Worm (Caenorhabditis elegans) whole organism, L4 larva: Measurements from ENCODE around the gene F09E10.1.
A peak's percentile ranks its signal among the peaks of the same experiment; 100 is the strongest.

Experiments
- F10B5.3 ChIP-seq: sonication (generic microtip); optimal IDR thresholded peaks from 2 replicates; lab custom pipeline; 2016; ENCODE audit warnings: mild to moderate bottlenecking, missing genetic modification characterization, missing compliant biosample characterization
- F37D6.2 ChIP-seq: sonication (generic microtip); optimal IDR thresholded peaks from 2 replicates; lab custom pipeline; 2016; ENCODE audit warnings: mild to moderate bottlenecking, missing genetic modification characterization, missing compliant biosample characterization
- T20F7.1 ChIP-seq: fragments of 200-800 bp; sonication (Bioruptor generic); optimal IDR thresholded peaks from 2 replicates; lab custom pipeline; 2018; ENCODE audit warnings: mild to moderate bottlenecking, missing genetic modification characterization, missing compliant biosample characterization
- T26A8.4 ChIP-seq: fragments of 200-800 bp; sonication (Bioruptor generic); IDR thresholded peaks from 2 replicates; pipeline ENCODE4 v1.3.6; 2022; ENCODE audit warnings: missing genetic modification characterization, missing compliant biosample characterization
- Y105C5A.15 ChIP-seq: fragments of 200-800 bp; sonication (Bioruptor generic); IDR thresholded peaks from 2 replicates; pipeline ENCODE4 v1.3.6; 2022; ENCODE audit warnings: missing genetic modification characterization, missing compliant biosample characterization
- aha-1 ChIP-seq: fragments of 150-350 bp; peaks from one replicate; lab custom pipeline; 2014; ENCODE audit warnings: missing biosample characterization, missing genetic modification characterization
- ceh-44 ChIP-seq: fragments of 200-800 bp; sonication (Bioruptor generic); IDR thresholded peaks from 2 replicates; pipeline ENCODE4 v1.3.6; 2022; ENCODE audit warnings: missing genetic modification reagents, missing genetic modification characterization, missing compliant biosample characterization
- ceh-62 ChIP-seq: sonication (generic microtip); optimal IDR thresholded peaks from 2 replicates; lab custom pipeline; 2017; ENCODE audit warnings: missing biosample characterization, missing genetic modification characterization
- cey-2 ChIP-seq: sonication (generic microtip); optimal IDR thresholded peaks from 3 replicates; lab custom pipeline; 2017; ENCODE audit warnings: missing genetic modification characterization, mild to moderate bottlenecking, missing compliant biosample characterization, antibody characterized with exemption, borderline replicate concordance; ENCODE audit not compliant: insufficient read depth
- daf-16 ChIP-seq, 3 experiments: sonication (generic microtip); optimal IDR thresholded peaks; 2 replicates each; lab custom pipeline; 2016 to 2017; ENCODE audit warnings: missing genetic modification characterization in 3 of 3, missing genetic modification reagents in 3 of 3, mild to moderate bottlenecking in 2 of 3, missing compliant biosample characterization in 2 of 3, missing biosample characterization in 1 of 3, moderate library complexity in 1 of 3
- daf-8 ChIP-seq: fragments of 200-800 bp; sonication (Bioruptor generic); IDR thresholded peaks from 2 replicates; pipeline ENCODE4 v1.3.6; 2022; ENCODE audit warnings: missing genetic modification characterization, missing compliant biosample characterization
- gei-8 ChIP-seq: fragments of 200-800 bp; sonication (Bioruptor generic); optimal IDR thresholded peaks from 2 replicates; lab custom pipeline; 2018; ENCODE audit warnings: mild to moderate bottlenecking, missing genetic modification characterization, missing compliant biosample characterization
- lim-7 ChIP-seq: fragments of 200-800 bp; sonication (Bioruptor generic); IDR thresholded peaks from 2 replicates; pipeline ENCODE4 v1.3.6; 2022; ENCODE audit warnings: missing genetic modification characterization, missing compliant biosample characterization
- lin-38 ChIP-seq: fragments of 200-800 bp; sonication (Bioruptor generic); IDR thresholded peaks from 2 replicates; pipeline ENCODE4 v1.3.6; 2022; ENCODE audit warnings: missing genetic modification reagents, missing genetic modification characterization, missing compliant biosample characterization
- lin-39 ChIP-seq: fragments of 150-350 bp; optimal IDR thresholded peaks from 2 replicates; lab custom pipeline; 2014; ENCODE audit warnings: missing biosample characterization, missing genetic modification reagents, missing genetic modification characterization
- mdt-29 ChIP-seq: fragments of 200-800 bp; sonication (Bioruptor generic); IDR thresholded peaks from 2 replicates; pipeline ENCODE4 v1.3.6; 2022; ENCODE audit warnings: missing genetic modification reagents, missing genetic modification characterization, missing compliant biosample characterization
- mes-2 ChIP-seq: sonication (generic microtip); optimal IDR thresholded peaks from 2 replicates; lab custom pipeline; 2016; ENCODE audit warnings: missing genotype, mild to moderate bottlenecking, missing genetic modification characterization, missing compliant biosample characterization; ENCODE audit not compliant: poor library complexity, severe bottlenecking
- nhr-102 ChIP-seq: sonication (generic microtip); optimal IDR thresholded peaks from 2 replicates; lab custom pipeline; 2016; ENCODE audit warnings: mild to moderate bottlenecking, missing genetic modification characterization, moderate library complexity, missing compliant biosample characterization
- nhr-42 ChIP-seq: fragments of 200-800 bp; sonication (Bioruptor generic); IDR thresholded peaks from 2 replicates; pipeline ENCODE4 v1.3.6; 2022; ENCODE audit warnings: missing genetic modification characterization, missing compliant biosample characterization
- nhr-48 ChIP-seq: sonication (generic microtip); optimal IDR thresholded peaks from 2 replicates; lab custom pipeline; 2016; ENCODE audit warnings: mild to moderate bottlenecking, missing genetic modification characterization, missing compliant biosample characterization
- pha-4 ChIP-seq, 2 experiments: fragments of 150-350 bp in 1 of 2; fragments of 200-800 bp in 1 of 2; sonication (Bioruptor generic) in 1 of 2; IDR thresholded peaks in 1 of 2; optimal IDR thresholded peaks in 1 of 2; 2 replicates each; pipeline versions ENCODE4 v1.3.6 to Lab custom; 2014 to 2022; ENCODE audit warnings: missing genetic modification characterization in 2 of 2, missing genetic modification reagents in 2 of 2, missing biosample characterization in 1 of 2, missing compliant biosample characterization in 1 of 2
- pqm-1 ChIP-seq: sonication (generic microtip); optimal IDR thresholded peaks from 2 replicates; lab custom pipeline; 2017; ENCODE audit warnings: missing biosample characterization, missing genetic modification characterization
- set-16 ChIP-seq: fragments of 200-800 bp; sonication (Bioruptor generic); IDR thresholded peaks from 2 replicates; pipeline ENCODE4 v1.3.6; 2022; ENCODE audit warnings: missing genetic modification reagents, missing genetic modification characterization, missing compliant biosample characterization
- snpc-1.2 ChIP-seq: fragments of 200-800 bp; sonication (Bioruptor generic); IDR thresholded peaks from 2 replicates; pipeline ENCODE4 v1.3.6; 2022; ENCODE audit warnings: missing genetic modification reagents, missing genetic modification characterization, missing compliant biosample characterization
- tra-1 ChIP-seq: fragments of 200-800 bp; sonication (Bioruptor generic); IDR thresholded peaks from 2 replicates; pipeline ENCODE4 v1.3.6; 2022; ENCODE audit warnings: missing genetic modification reagents, missing genetic modification characterization, missing compliant biosample characterization
- unc-130 ChIP-seq: sonication (generic microtip); optimal IDR thresholded peaks from 2 replicates; lab custom pipeline; 2016; ENCODE audit warnings: missing genetic modification reagents, missing genetic modification characterization, missing compliant biosample characterization
- unc-62 ChIP-seq, 3 experiments: fragments of 150-350 bp in 1 of 3; sonication (generic microtip); optimal IDR thresholded peaks in 2 of 3; peaks in 1 of 3; 1 replicate in 1 of 3; 2 replicates in 2 of 3; lab custom pipeline; 2014 to 2017; ENCODE audit warnings: missing biosample characterization in 3 of 3, missing genetic modification characterization in 3 of 3, missing genetic modification reagents in 3 of 3, missing genotype in 1 of 3
- vab-7 ChIP-seq: fragments of 200-800 bp; sonication (Bioruptor generic); IDR thresholded peaks from 2 replicates; pipeline ENCODE4 v1.3.6; 2022; ENCODE audit warnings: missing genetic modification reagents, missing genetic modification characterization, missing compliant biosample characterization
- zfp-2 ChIP-seq: sonication (generic microtip); optimal IDR thresholded peaks from 2 replicates; lab custom pipeline; 2016; ENCODE audit warnings: mild to moderate bottlenecking, missing genetic modification characterization, missing compliant biosample characterization
- zip-2 ChIP-seq: fragments of 150-350 bp; optimal IDR thresholded peaks from 2 replicates; lab custom pipeline; 2014; ENCODE audit warnings: missing biosample characterization, missing genetic modification characterization

Gene F09E10.1

ce11 chrX:1504529-1505080 lies 2.0 kb downstream of the F09E10.1 start (continued):
- TF ChIP-seq gei-8 (GFP tag; lab: Kevin White, UChicago) (peak; percentile 60), nhr-102 (tag; lab: Kevin White, UChicago) (peak; percentile 84), zip-2 (tag; lab: Kevin White, UChicago) (no peak), daf-16 (GFP tag; optimal IDR thresholded peaks at IDR 0.05; lab: Kevin White, UChicago) (peak; percentile 41 to 98), daf-16 (tag; optimal IDR thresholded peaks at IDR 0.05; lab: Kevin White, UChicago) (peak; percentile 100), ceh-62 (tag; lab: Kevin White, UChicago) (no peak), tra-1 (GFP tag; lab: Robert Waterston, UW) (peak; percentile 81), Y105C5A.15 (GFP tag; lab: Robert Waterston, UW) (no peak), unc-130 (GFP tag; lab: Kevin White, UChicago) (no peak), pqm-1 (tag; lab: Kevin White, UChicago) (no peak)
- TF ChIP-seq, all 104 proteins: peak for 40

- TF ChIP-seq lin-38 (GFP tag; lab: Robert Waterston, UW), result 0 out of 2 replicates have a peak, but pooled peaks have one; percentile 8
- peak; percentile 53; the same call in 1 of the 2 replicates for TF ChIP-seq vab-7
- TF ChIP-seq, all 104 proteins: peak for 2; not testable (repeated sequence) for 102
Observed at ce11 chrX:1508507-1508906, 5.9 kb downstream of the F09E10.1 start.

ce11 chrX:1508910-1509309 lies 6.3 kb downstream of the F09E10.1 start:
- peak; percentile 90 for TF ChIP-seq set-16 (GFP tag; lab: Robert Waterston, UW)

ce11 chrX:1512307-1512706 lies 9.7 kb downstream of the F09E10.1 start:
- no peak for TF ChIP-seq nhr-42 (GFP tag; lab: Robert Waterston, UW)
- peak; percentile 48 for TF ChIP-seq aha-1
- TF ChIP-seq set-16 (GFP tag; lab: Robert Waterston, UW), result peak; percentile 80
- TF ChIP-seq, all 104 proteins: peak for 2

ce11 chrX:1513153-1513552 lies 10.6 kb downstream of the F09E10.1 start:
- TF ChIP-seq mdt-29 (GFP tag; lab: Robert Waterston, UW) (no peak), zfp-2 (tag; lab: Kevin White, UChicago) (no peak), daf-8 (no peak), mes-2 (tag; lab: Kevin White, UChicago) (no peak), unc-62 (GFP tag; optimal IDR thresholded peaks at IDR 0.05 in 1 of 2; lab: Kevin White, UChicago) (no peak), unc-62 (tag; optimal IDR thresholded peaks at IDR 0.05; lab: Kevin White, UChicago) (no peak), set-16 (GFP tag; lab: Robert Waterston, UW) (peak; percentile 19; the same call in 1 of the 2 replicates), lim-7 (0 out of 2 replicates have a peak, but pooled peaks have one; percentile 35), F37D6.2 (no peak), cey-2 (tag; lab: Kevin White, UChicago) (no peak), unc-130 (GFP tag; lab: Kevin White, UChicago) (no peak), pha-4 (GFP tag; IDR thresholded peaks at IDR 0.05; lab: Robert Waterston, UW) (no peak), pha-4 (tag; optimal IDR thresholded peaks at IDR 0.05; lab: Kevin White, UChicago) (no peak), T26A8.4 (GFP tag; lab: Robert Waterston, UW) (no peak), lin-39 (tag; lab: Kevin White, UChicago) (no peak), F10B5.3 (tag; lab: Kevin White, UChicago) (no peak), snpc-1.2 (GFP tag; lab: Robert Waterston, UW) (no peak), ceh-44 (no peak), nhr-48 (tag; lab: Kevin White, UChicago) (no peak), T20F7.1 (GFP tag; lab: Kevin White, UChicago) (no peak), aha-1 (peak; percentile 97)
- TF ChIP-seq, all 104 proteins: peak for 3
